Worm (Caenorhabditis elegans) whole organism, L4 larva: ENCODE data around the gene cah-1.

Experiments used
- ZK337.2 ChIP-seq: fragments of 200-800 bp; sonication (Bioruptor generic); IDR thresholded peaks from 2 replicates; pipeline ENCODE4 v1.3.6; 2022; ENCODE audit warnings: missing genetic modification reagents, missing genetic modification characterization, missing compliant biosample characterization
- nhr-237 ChIP-seq: sonication (generic microtip); optimal IDR thresholded peaks from 2 replicates; lab custom pipeline; 2017; ENCODE audit warnings: missing biosample characterization, missing genetic modification characterization
- rbr-2 ChIP-seq: sonication (generic microtip); optimal IDR thresholded peaks from 2 replicates; lab custom pipeline; 2016; ENCODE audit warnings: missing genotype, missing genetic modification characterization, missing compliant biosample characterization
- tag-97 ChIP-seq: fragments of 200-800 bp; sonication (Bioruptor generic); IDR thresholded peaks from 2 replicates; pipeline ENCODE4 v1.3.6; 2022; ENCODE audit warnings: missing genetic modification characterization, missing compliant biosample characterization
- unc-130 ChIP-seq: sonication (generic microtip); optimal IDR thresholded peaks from 2 replicates; lab custom pipeline; 2016; ENCODE audit warnings: missing genetic modification reagents, missing genetic modification characterization, missing compliant biosample characterization
- ztf-7 ChIP-seq: fragments of 150-350 bp; optimal IDR thresholded peaks from 2 replicates; lab custom pipeline; 2014; ENCODE audit warnings: missing biosample characterization, missing genetic modification characterization

DNA sequence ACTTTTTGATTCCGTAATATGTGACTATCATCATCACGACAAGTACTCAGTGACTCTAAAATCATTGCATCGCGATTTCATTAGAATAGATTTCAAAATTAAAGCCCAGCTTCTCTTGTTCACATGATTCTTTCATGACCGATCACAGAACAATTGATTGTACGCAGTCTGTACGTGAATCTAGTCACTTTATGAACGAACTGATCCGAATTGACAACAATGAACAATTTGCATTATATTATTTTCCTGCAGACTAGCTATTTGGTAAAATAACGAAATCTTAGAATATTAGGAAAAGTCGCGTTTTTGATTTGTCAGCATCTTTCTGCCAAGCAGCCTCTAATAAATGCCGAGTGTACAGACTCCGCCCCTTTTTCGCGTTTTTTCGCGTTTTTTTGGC is 14.1 kb upstream of the cah-1 start:
- TF ChIP-seq ztf-7 (tag; lab: Kevin White, UChicago) (no peak), unc-130 (GFP tag; lab: Kevin White, UChicago) (no peak), rbr-2 (tag; lab: Kevin White, UChicago) (no peak), tag-97 (GFP tag; lab: Robert Waterston, UW) (no peak), nhr-237 (tag; lab: Kevin White, UChicago) (no peak), ZK337.2 (GFP tag; lab: Robert Waterston, UW) (no peak)
